Fruit fly (Drosophila melanogaster): ENCODE results near the gene CG43342.

DNA sequence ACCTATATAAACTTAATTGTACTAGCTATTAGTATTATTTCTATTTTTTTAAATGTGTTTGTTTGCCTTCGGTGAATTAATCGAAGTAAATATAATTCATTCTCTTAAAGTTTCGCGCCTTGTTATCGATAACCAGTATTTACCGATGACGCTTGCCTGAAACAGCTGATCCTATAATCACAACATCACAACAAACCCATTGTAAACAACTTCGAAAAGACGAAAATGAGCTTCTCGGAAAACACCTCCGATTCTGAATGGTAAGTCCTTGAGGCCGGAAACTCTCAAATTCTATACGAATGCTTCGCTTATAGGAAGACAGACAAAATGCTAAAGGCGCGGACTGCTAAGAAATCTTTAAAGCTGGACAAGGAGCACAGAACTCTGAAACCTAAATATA, 1.2 kb upstream of the CG43342 start, which contains the start of gene CG34149:
- TF ChIP-seq Snoo (tag; optimal IDR thresholded peaks at IDR 0.05) (no peak), CG34367 (tag; optimal IDR thresholded peaks at IDR 0.05) (no peak), CG10348 (GFP tag; IDR thresholded peaks at IDR 0.05) (no peak), CG17806 (tag; optimal IDR thresholded peaks at IDR 0.05) (no peak), CG8301 (tag; optimal IDR thresholded peaks at IDR 0.05) (no peak), CG8159 (tag; optimal IDR thresholded peaks at IDR 0.05) (no peak), CG12605 (GFP tag; IDR thresholded peaks at IDR 0.05) (no peak), fd96Ca (GFP tag; IDR thresholded peaks at IDR 0.05) (no peak), EcR (GFP tag; optimal IDR thresholded peaks at IDR 0.05) (no peak), rn (GFP tag; IDR thresholded peaks at IDR 0.05) (no peak), CG13204 (GFP tag; optimal IDR thresholded peaks at IDR 0.05) (no peak), Ets98B (GFP tag; IDR thresholded peaks at IDR 0.05) (no peak), D1 (tag; optimal IDR thresholded peaks at IDR 0.05) (no peak)
